Fruit fly (Drosophila melanogaster): ENCODE data around the gene PolE1.

Gene PolE1

dm6 chr3R:23356920-23357386 is 9.0 kb downstream of the PolE1 start (continued):
- TF ChIP-seq CG11762 (GFP tag; optimal IDR thresholded peaks at IDR 0.05; ENCODE audit: insufficient read depth) (peak; percentile 64), Gug (GFP tag; IDR thresholded peaks at IDR 0.05) (peak; percentile 48; the same call in 1 of the 2 replicates), svp (GFP tag) (peak; percentile 68), CG8119 (GFP tag; IDR thresholded peaks at IDR 0.05) (peak; percentile 91), Hr38 (GFP tag; optimal IDR thresholded peaks at IDR 0.05) (no peak), CG31627 (GFP tag; optimal IDR thresholded peaks at IDR 0.05) (peak; percentile 39), CG11902 (GFP tag; optimal IDR thresholded peaks at IDR 0.05) (peak; percentile 59), Eip78C (GFP tag) (peak; percentile 92), CG10631 (GFP tag; optimal IDR thresholded peaks at IDR 0.05) (peak; percentile 78), fd59A (GFP tag; optimal IDR thresholded peaks at IDR 0.05) (peak; percentile 25), CG16779 (tag; optimal IDR thresholded peaks at IDR 0.05) (peak; percentile 23), fkh (GFP tag; optimal IDR thresholded peaks at IDR 0.05) (peak; percentile 34), Sox102F (GFP tag; optimal IDR thresholded peaks at IDR 0.05) (no peak), CG3032 (tag; optimal IDR thresholded peaks at IDR 0.05) (peak; percentile 80), Blimp-1 (GFP tag; optimal IDR thresholded peaks at IDR 0.05) (peak; percentile 38), Ets96B (tag; optimal IDR thresholded peaks at IDR 0.05) (peak; percentile 62), dac (GFP tag; optimal IDR thresholded peaks at IDR 0.05) (peak; percentile 45), CG6276 (GFP tag; optimal IDR thresholded peaks at IDR 0.05) (no peak), lz (GFP tag; optimal IDR thresholded peaks at IDR 0.05) (peak; percentile 48)

DNA sequence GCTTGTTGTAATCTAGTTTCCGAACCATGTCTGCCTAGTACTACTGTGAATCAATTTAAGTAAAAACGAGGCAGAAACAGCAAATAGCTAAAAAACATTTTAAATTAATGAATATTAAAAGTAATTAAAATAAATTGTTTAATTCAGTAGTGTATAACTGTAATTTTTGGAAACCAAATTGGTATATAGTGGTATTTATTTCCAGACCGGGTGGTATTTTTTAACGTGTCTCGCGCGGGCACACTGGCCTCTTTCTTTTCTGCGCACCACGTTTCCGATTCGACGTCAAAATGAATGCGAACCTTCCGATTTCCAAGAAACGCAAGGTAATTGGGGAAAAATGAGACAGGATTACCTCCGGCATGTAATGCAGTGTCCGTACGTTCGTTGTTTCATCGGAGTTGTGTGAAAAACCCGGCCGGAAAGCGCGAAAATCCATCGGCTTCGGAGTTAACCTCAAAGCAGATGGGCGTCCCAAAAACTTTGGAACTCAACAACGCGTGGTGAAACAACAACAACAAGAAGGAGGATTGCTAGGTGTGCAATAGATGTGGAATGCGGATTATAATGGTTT is 10.7 kb downstream of the PolE1 start, which contains the start of gene RpS3:
Gene RpS3 (plus strand): TSS at position 248 of the 574 bp plus-strand sequence.
- TF ChIP-seq Gug (GFP tag; IDR thresholded peaks at IDR 0.05): no peak
- TF ChIP-seq CG34406 (GFP tag; optimal IDR thresholded peaks at IDR 0.05): peak; percentile 4
- TF ChIP-seq Sox15 (GFP tag; optimal IDR thresholded peaks at IDR 0.05): no peak
- TF ChIP-seq svp (GFP tag): peak; percentile 14
- TF ChIP-seq Smox (GFP tag; optimal IDR thresholded peaks at IDR 0.05): no peak
- peak; percentile 1 for TF ChIP-seq Sox102F (GFP tag; optimal IDR thresholded peaks at IDR 0.05)
- peak; percentile 80 for TF ChIP-seq CG6854 (GFP tag; optimal IDR thresholded peaks at IDR 0.05)
- TF ChIP-seq topi (GFP tag; optimal IDR thresholded peaks at IDR 0.05): peak; percentile 18
- TF ChIP-seq CG8632 (GFP tag; optimal IDR thresholded peaks at IDR 0.05): no peak
- TF ChIP-seq CG3919 (GFP tag; optimal IDR thresholded peaks at IDR 0.05): peak; percentile 5
- TF ChIP-seq net (GFP tag; optimal IDR thresholded peaks at IDR 0.05): peak; percentile 14
- TF ChIP-seq Eip93F (GFP tag; optimal IDR thresholded peaks at IDR 0.05): no peak
- TF ChIP-seq fkh (GFP tag; optimal IDR thresholded peaks at IDR 0.05): peak; percentile 15
- no peak for TF ChIP-seq Met (GFP tag; optimal IDR thresholded peaks at IDR 0.05)
- no peak for TF ChIP-seq fd85E (GFP tag; optimal IDR thresholded peaks at IDR 0.05)
- TF ChIP-seq Ets96B (tag; optimal IDR thresholded peaks at IDR 0.05): peak; percentile 35
- TF ChIP-seq OdsH (GFP tag; optimal IDR thresholded peaks at IDR 0.05): no peak
- TF ChIP-seq spab (GFP tag; optimal IDR thresholded peaks at IDR 0.05): no peak
- no peak for TF ChIP-seq Blimp-1 (GFP tag; optimal IDR thresholded peaks at IDR 0.05)
- peak; percentile 64 for TF ChIP-seq Eip78C (GFP tag)
- peak; percentile 8 for TF ChIP-seq CG6276 (GFP tag; optimal IDR thresholded peaks at IDR 0.05)
- TF ChIP-seq achi (GFP tag; optimal IDR thresholded peaks at IDR 0.05): peak; percentile 98
- peak; percentile 25 to 49 for TF ChIP-seq ss (GFP tag; optimal IDR thresholded peaks at IDR 0.05)

DNA sequence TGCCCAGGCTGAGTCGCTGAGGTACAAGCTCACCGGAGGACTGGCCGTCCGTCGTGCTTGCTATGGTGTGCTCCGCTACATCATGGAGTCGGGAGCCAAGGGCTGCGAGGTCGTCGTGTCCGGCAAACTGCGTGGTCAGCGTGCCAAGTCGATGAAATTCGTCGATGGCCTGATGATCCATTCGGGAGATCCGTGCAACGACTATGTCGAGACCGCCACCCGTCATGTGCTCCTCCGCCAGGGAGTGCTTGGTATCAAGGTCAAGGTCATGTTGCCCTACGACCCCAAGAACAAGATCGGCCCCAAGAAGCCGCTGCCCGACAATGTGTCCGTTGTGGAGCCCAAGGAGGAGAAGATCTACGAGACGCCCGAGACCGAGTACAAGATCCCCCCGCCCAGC is 11.5 kb downstream of the PolE1 start:
- TF ChIP-seq svp (GFP tag) (peak; percentile 70), Hr4 (GFP tag; optimal IDR thresholded peaks at IDR 0.05) (no peak)

DNA sequence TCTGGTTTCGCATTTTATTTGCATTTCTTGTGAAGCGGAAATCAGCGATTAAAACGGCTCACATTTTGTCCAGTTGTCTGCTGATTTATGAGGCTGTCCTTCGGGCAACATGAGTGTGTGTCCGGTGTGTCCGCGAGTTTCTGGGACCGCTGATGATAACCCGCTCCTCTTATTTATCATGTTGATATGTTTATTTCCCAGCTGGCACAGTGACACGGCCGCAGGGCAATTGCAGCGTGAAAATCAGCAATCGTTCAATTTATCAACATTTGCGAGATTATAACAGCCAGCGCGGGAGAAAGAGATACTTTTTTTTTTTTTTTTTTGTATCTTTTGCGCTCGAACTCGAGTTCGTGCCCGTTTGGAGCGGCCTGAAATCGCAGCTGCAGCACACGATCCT is 12.4 kb downstream of the PolE1 start:
- TF ChIP-seq dac (GFP tag; optimal IDR thresholded peaks at IDR 0.05): no peak
- TF ChIP-seq svp (GFP tag): peak; percentile 94

All from whole organism, prepupa.